Worm (Caenorhabditis elegans) whole organism, midembryonic: ENCODE measurements around the gene hrde-2.

Source experiments
- T22C8.4 ChIP-seq: fragments of 200-800 bp; sonication (Bioruptor generic); IDR thresholded peaks from 2 replicates; pipeline ENCODE4 v1.3.6; 2022; ENCODE audit warnings: missing genetic modification characterization, missing compliant biosample characterization
- flt-1 ChIP-seq: fragments of 200-800 bp; sonication (Bioruptor generic); IDR thresholded peaks from 2 replicates; pipeline ENCODE4 v1.3.6; 2022; ENCODE audit warnings: missing genetic modification characterization, missing compliant biosample characterization
- ztf-23 ChIP-seq: fragments of 200-800 bp; sonication (Bioruptor generic); IDR thresholded peaks from 2 replicates; pipeline ENCODE4 v1.3.6; 2022; ENCODE audit warnings: missing genetic modification reagents, missing genetic modification characterization, missing compliant biosample characterization

DNA sequence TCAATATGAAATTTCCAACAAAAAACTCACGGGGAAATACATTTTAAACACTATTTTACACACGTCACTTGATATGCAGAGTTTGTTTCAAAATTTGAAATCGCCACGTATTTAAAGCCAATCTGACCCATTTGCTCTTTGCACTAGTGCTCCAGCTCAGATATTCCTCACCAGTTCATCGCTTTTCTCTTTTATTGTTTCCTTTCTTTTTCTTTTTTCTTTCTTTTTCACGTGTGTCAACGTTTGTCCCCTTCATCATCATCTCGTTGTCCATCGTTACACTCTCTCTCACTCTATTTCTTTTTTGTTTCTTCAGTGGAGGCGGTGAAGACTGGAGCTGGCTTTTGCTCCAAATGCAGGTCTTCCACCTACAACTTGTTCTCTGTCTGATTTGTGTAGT is 20.3 kb upstream of the hrde-2 start, which contains the start of gene F02D8.4:
- TF ChIP-seq T22C8.4 (GFP tag; lab: Robert Waterston, UW) (no peak), ztf-23 (GFP tag; lab: Robert Waterston, UW) (no peak), flt-1 (GFP tag; lab: Robert Waterston, UW) (no peak)
